Fruit fly (Drosophila melanogaster): ENCODE results near the gene S.

The S gene

dm6 chr2L:1077469-1077993, at the start of gene S, which contains the start of gene ast (continued):
- TF ChIP-seq unc-4 (GFP tag; IDR thresholded peaks at IDR 0.05; ENCODE audit: partially characterized antibody) (peak; percentile 98), Asciz (GFP tag; optimal IDR thresholded peaks at IDR 0.05) (no peak), Abd-B (GFP tag; optimal IDR thresholded peaks at IDR 0.05) (no peak), tio (GFP tag; optimal IDR thresholded peaks at IDR 0.05) (no peak), fd3F (GFP tag; optimal IDR thresholded peaks at IDR 0.05) (no peak), CG4282 (GFP tag; optimal IDR thresholded peaks at IDR 0.05) (peak; percentile 36), CG18011 (GFP tag; optimal IDR thresholded peaks at IDR 0.05) (no peak), CG8388 (GFP tag; optimal IDR thresholded peaks at IDR 0.05) (no peak), CG14965 (GFP tag; optimal IDR thresholded peaks at IDR 0.05; ENCODE audit: borderline replicate concordance) (no peak), CG12155 (GFP tag; optimal IDR thresholded peaks at IDR 0.05) (no peak), CG4854 (GFP tag; optimal IDR thresholded peaks at IDR 0.05) (no peak), ssp (GFP tag; IDR thresholded peaks at IDR 0.05) (peak; percentile 50; the same call in 1 of the 2 replicates), Trl (optimal IDR thresholded peaks at IDR 0.05) (peak in 1 of 2 experiments; percentile 42), Trl (GFP tag; optimal IDR thresholded peaks at IDR 0.05) (peak; percentile 35), CG6654 (GFP tag; optimal IDR thresholded peaks at IDR 0.05) (no peak), ham (GFP tag; IDR thresholded peaks at IDR 0.05) (no peak), Awh (GFP tag; IDR thresholded peaks at IDR 0.05) (0 out of 2 replicates have a peak, but pooled peaks have one; percentile 18), CG17328 (GFP tag; IDR thresholded peaks at IDR 0.05) (0 out of 2 replicates have a peak, but pooled peaks have one; percentile 20), Sry-δ (GFP tag; optimal IDR thresholded peaks at IDR 0.05) (peak; percentile 99), CG31365 (tag; optimal IDR thresholded peaks at IDR 0.05) (peak; percentile 34), Taf1 (GFP tag; IDR thresholded peaks at IDR 0.05) (no peak), CG12659 (GFP tag; optimal IDR thresholded peaks at IDR 0.05) (peak; percentile 85), CG2199 (GFP tag; IDR thresholded peaks at IDR 0.05) (0 out of 3 replicates have a peak, but pooled peaks have one; percentile 42), CG10321 (GFP tag; IDR thresholded peaks at IDR 0.05) (no peak), az2 (GFP tag; optimal IDR thresholded peaks at IDR 0.05) (no peak), gsb (GFP tag; IDR thresholded peaks at IDR 0.05) (no peak), run (tag; optimal IDR thresholded peaks at IDR 0.05) (no peak), sima (GFP tag; optimal IDR thresholded peaks at IDR 0.05) (no peak), zen2 (GFP tag; IDR thresholded peaks at IDR 0.05; ENCODE audit: partially characterized antibody) (peak; percentile 95), CG10209 (GFP tag; optimal IDR thresholded peaks at IDR 0.05) (no peak), CG3281 (GFP tag; optimal IDR thresholded peaks at IDR 0.05) (no peak), en (GFP tag; optimal IDR thresholded peaks at IDR 0.05) (no peak), tx (GFP tag; optimal IDR thresholded peaks at IDR 0.05) (no peak), da (GFP tag; optimal IDR thresholded peaks at IDR 0.05) (no peak), CG2120 (GFP tag; optimal IDR thresholded peaks at IDR 0.05) (peak; percentile 19), dysf (GFP tag; IDR thresholded peaks at IDR 0.05) (0 out of 3 replicates have a peak, but pooled peaks have one; percentile 27), Fer1 (GFP tag; optimal IDR thresholded peaks at IDR 0.05) (peak; percentile 61), ato (GFP tag; IDR thresholded peaks at IDR 0.05; ENCODE audit: partially characterized antibody) (peak; percentile 95), tin (GFP tag; optimal IDR thresholded peaks at IDR 0.05) (no peak), CG7839 (tag; optimal IDR thresholded peaks at IDR 0.05) (no peak), sna (GFP tag; IDR thresholded peaks at IDR 0.05; ENCODE audit: partially characterized antibody) (peak; percentile 95), Sox102F (GFP tag; optimal IDR thresholded peaks at IDR 0.05) (no peak), z (GFP tag; IDR thresholded peaks at IDR 0.05) (no peak), CG12769 (tag; optimal IDR thresholded peaks at IDR 0.05) (no peak), oc (tag; optimal IDR thresholded peaks at IDR 0.05) (no peak), B-H1 (GFP tag; IDR thresholded peaks at IDR 0.05) (no peak), CG10565 (GFP tag; optimal IDR thresholded peaks at IDR 0.05) (no peak), vfl (GFP tag; optimal IDR thresholded peaks at IDR 0.05) (no peak), danr (GFP tag; IDR thresholded peaks at IDR 0.05) (no peak), CG1647 (GFP tag; optimal IDR thresholded peaks at IDR 0.05) (no peak), CG8089 (GFP tag; optimal IDR thresholded peaks at IDR 0.05) (peak; percentile 38)
